Fruit fly (Drosophila melanogaster) whole organism, prepupa: ENCODE measurements around the gene RabX6.
A peak's percentile ranks its signal among the peaks of the same experiment; 100 is the strongest.

Experiments
- Blimp-1 ChIP-seq: fragments of 200-800 bp; sonication (Bioruptor generic); optimal IDR thresholded peaks from 3 replicates; lab custom pipeline; 2017; ENCODE audit warnings: missing biosample characterization, missing genetic modification characterization, mild to moderate bottlenecking, moderate library complexity, missing genetic modification reagents
- CG10631 ChIP-seq: fragments of 200-800 bp; sonication (Bioruptor generic); optimal IDR thresholded peaks from 2 replicates; lab custom pipeline; 2016; ENCODE audit warnings: missing biosample characterization, missing genetic modification characterization
- CG10669 ChIP-seq: fragments of 200-800 bp; sonication (Bioruptor generic); optimal IDR thresholded peaks from 3 replicates; lab custom pipeline; 2018; ENCODE audit warnings: missing biosample characterization, mild to moderate bottlenecking, missing genetic modification characterization, moderate library complexity
- CG1621 ChIP-seq: fragments of 200-800 bp; sonication (Bioruptor generic); optimal IDR thresholded peaks from 3 replicates; lab custom pipeline; 2018; ENCODE audit warnings: missing biosample characterization, mild to moderate bottlenecking, missing genetic modification characterization
- CG3032 ChIP-seq: fragments of 200-800 bp; optimal IDR thresholded peaks from 2 replicates; lab custom pipeline; 2019; ENCODE audit warnings: missing biosample characterization, mild to moderate bottlenecking, missing genetic modification characterization, moderate library complexity
- CG31627 ChIP-seq: fragments of 200-800 bp; sonication (Bioruptor generic); optimal IDR thresholded peaks from 3 replicates; lab custom pipeline; 2016; ENCODE audit warnings: missing biosample characterization, missing genetic modification characterization
- CG32006 ChIP-seq: fragments of 200-800 bp; sonication (Bioruptor generic); optimal IDR thresholded peaks from 3 replicates; lab custom pipeline; 2017; ENCODE audit warnings: missing biosample characterization, mild to moderate bottlenecking, missing genetic modification characterization
- CG34406 ChIP-seq: fragments of 200-800 bp; sonication (Bioruptor generic); optimal IDR thresholded peaks from 3 replicates; lab custom pipeline; 2016; ENCODE audit warnings: missing biosample characterization, missing genetic modification characterization
- CG3919 ChIP-seq: fragments of 200-800 bp; sonication (Bioruptor generic); optimal IDR thresholded peaks from 3 replicates; lab custom pipeline; 2016; ENCODE audit warnings: missing biosample characterization, missing genetic modification characterization
- CG4318 ChIP-seq: fragments of 200-800 bp; sonication (Bioruptor generic); optimal IDR thresholded peaks from 3 replicates; lab custom pipeline; 2017; ENCODE audit warnings: missing biosample characterization, mild to moderate bottlenecking, missing genetic modification characterization
- CG6163 ChIP-seq: fragments of 200-800 bp; sonication (Bioruptor generic); IDR thresholded peaks from 3 replicates; pipeline ENCODE4 v1.3.6; 2022; ENCODE audit warnings: missing biosample characterization, missing genetic modification characterization
- CG6276 ChIP-seq: fragments of 200-800 bp; sonication (Bioruptor generic); optimal IDR thresholded peaks from 2 replicates; lab custom pipeline; 2017; ENCODE audit warnings: missing biosample characterization, mild to moderate bottlenecking, missing genetic modification characterization
- CG6808 ChIP-seq: fragments of 200-800 bp; sonication (Bioruptor generic); optimal IDR thresholded peaks from 3 replicates; lab custom pipeline; 2017; ENCODE audit warnings: missing biosample characterization, missing genetic modification characterization, mild to moderate bottlenecking, moderate library complexity, missing genetic modification reagents
- CG7368 ChIP-seq: fragments of 200-800 bp; sonication (Bioruptor generic); optimal IDR thresholded peaks from 3 replicates; lab custom pipeline; 2016; ENCODE audit warnings: missing biosample characterization, missing genetic modification characterization
- CG8119 ChIP-seq: fragments of 200-800 bp; sonication (Bioruptor generic); IDR thresholded peaks from 3 replicates; pipeline ENCODE4 v1.3.6; 2022; ENCODE audit warnings: missing biosample characterization, missing genetic modification characterization
- CG8632 ChIP-seq: fragments of 200-800 bp; sonication (Bioruptor generic); optimal IDR thresholded peaks from 3 replicates; lab custom pipeline; 2016; ENCODE audit warnings: missing biosample characterization, missing genetic modification characterization
- CG9139 ChIP-seq: fragments of 200-800 bp; sonication (Bioruptor generic); optimal IDR thresholded peaks from 3 replicates; lab custom pipeline; 2017; ENCODE audit warnings: missing biosample characterization, mild to moderate bottlenecking, missing genetic modification characterization
- Eip75B ChIP-seq: fragments of 200-800 bp; sonication (Bioruptor generic); optimal IDR thresholded peaks from 3 replicates; lab custom pipeline; 2016; ENCODE audit warnings: missing biosample characterization, missing genetic modification characterization
- Eip78C ChIP-seq: fragments of 200-800 bp; sonication (Bioruptor generic); peaks from one replicate; lab custom pipeline; 2016; ENCODE audit warnings: missing biosample characterization, missing genetic modification characterization
- Ets21C ChIP-seq: fragments of 200-800 bp; sonication (Bioruptor generic); optimal IDR thresholded peaks from 3 replicates; lab custom pipeline; 2016; ENCODE audit warnings: missing biosample characterization, missing genetic modification characterization
- Ets96B ChIP-seq: fragments of 200-800 bp; optimal IDR thresholded peaks from 2 replicates; lab custom pipeline; 2019; ENCODE audit warnings: missing biosample characterization, mild to moderate bottlenecking, missing genetic modification characterization, moderate library complexity
- Hr39 ChIP-seq: fragments of 200-800 bp; sonication (Bioruptor generic); optimal IDR thresholded peaks from 2 replicates; lab custom pipeline; 2016; ENCODE audit warnings: missing biosample characterization, missing genetic modification characterization
- Hr4 ChIP-seq: fragments of 200-800 bp; sonication (Bioruptor generic); optimal IDR thresholded peaks from 3 replicates; lab custom pipeline; 2016; ENCODE audit warnings: missing biosample characterization, missing genetic modification characterization
- Met ChIP-seq: fragments of 200-800 bp; sonication (Bioruptor generic); optimal IDR thresholded peaks from 3 replicates; lab custom pipeline; 2016; ENCODE audit warnings: missing biosample characterization, missing genetic modification characterization
- OdsH ChIP-seq: fragments of 200-800 bp; sonication (Bioruptor generic); optimal IDR thresholded peaks from 3 replicates; lab custom pipeline; 2016; ENCODE audit warnings: missing biosample characterization, missing genetic modification characterization
- Sox102F ChIP-seq: fragments of 200-800 bp; sonication (Bioruptor generic); optimal IDR thresholded peaks from 2 replicates; lab custom pipeline; 2016; ENCODE audit warnings: missing biosample characterization, mild to moderate bottlenecking, missing genetic modification characterization
- Sox14 ChIP-seq: fragments of 200-800 bp; sonication (Bioruptor generic); optimal IDR thresholded peaks from 3 replicates; lab custom pipeline; 2016; ENCODE audit warnings: missing biosample characterization, missing genetic modification characterization
- achi ChIP-seq: fragments of 200-800 bp; sonication (Bioruptor generic); optimal IDR thresholded peaks from 3 replicates; lab custom pipeline; 2016; ENCODE audit warnings: missing biosample characterization, missing genetic modification characterization
- cyc ChIP-seq: fragments of 200-800 bp; sonication (Bioruptor generic); optimal IDR thresholded peaks from 3 replicates; lab custom pipeline; 2016; ENCODE audit warnings: missing biosample characterization, missing genetic modification characterization
- dac ChIP-seq: fragments of 200-800 bp; sonication (Bioruptor generic); optimal IDR thresholded peaks from 2 replicates; lab custom pipeline; 2017; ENCODE audit warnings: missing biosample characterization, mild to moderate bottlenecking, missing genetic modification characterization
- dsx ChIP-seq: fragments of 200-800 bp; optimal IDR thresholded peaks from 3 replicates; lab custom pipeline; 2019; ENCODE audit warnings: missing biosample characterization, mild to moderate bottlenecking, missing genetic modification characterization, moderate library complexity; ENCODE audit not compliant: poor library complexity, severe bottlenecking
- eg ChIP-seq: fragments of 200-800 bp; sonication (Bioruptor generic); IDR thresholded peaks from 3 replicates; pipeline ENCODE4 v1.3.6; 2022; ENCODE audit warnings: missing biosample characterization, missing genetic modification characterization
- esn ChIP-seq: fragments of 200-800 bp; sonication (Bioruptor generic); optimal IDR thresholded peaks from 2 replicates; lab custom pipeline; 2016; ENCODE audit warnings: missing biosample characterization, mild to moderate bottlenecking, missing genetic modification characterization, moderate library complexity
- fd59A ChIP-seq: fragments of 200-800 bp; sonication (Bioruptor generic); optimal IDR thresholded peaks from 2 replicates; lab custom pipeline; 2017; ENCODE audit warnings: missing biosample characterization, mild to moderate bottlenecking, missing genetic modification characterization, missing genetic modification reagents
- fkh ChIP-seq: fragments of 200-800 bp; sonication (Bioruptor generic); optimal IDR thresholded peaks from 3 replicates; lab custom pipeline; 2017; ENCODE audit warnings: missing biosample characterization, mild to moderate bottlenecking, missing genetic modification characterization, moderate library complexity
- lz ChIP-seq: fragments of 200-800 bp; sonication (Bioruptor generic); optimal IDR thresholded peaks from 3 replicates; lab custom pipeline; 2016; ENCODE audit warnings: missing biosample characterization, missing genetic modification characterization
- net ChIP-seq: fragments of 200-800 bp; sonication (Bioruptor generic); optimal IDR thresholded peaks from 3 replicates; lab custom pipeline; 2016; ENCODE audit warnings: missing biosample characterization, missing genetic modification characterization
- pdm3 ChIP-seq: fragments of 200-800 bp; sonication (Bioruptor generic); optimal IDR thresholded peaks from 3 replicates; lab custom pipeline; 2016; ENCODE audit warnings: missing biosample characterization, missing genetic modification characterization
- spab ChIP-seq: fragments of 200-800 bp; sonication (Bioruptor generic); optimal IDR thresholded peaks from 2 replicates; lab custom pipeline; 2017; ENCODE audit warnings: missing biosample characterization, mild to moderate bottlenecking, missing genetic modification characterization, missing genetic modification reagents
- ss ChIP-seq, 2 experiments: fragments of 200-800 bp; sonication (Bioruptor generic); optimal IDR thresholded peaks; 2 replicates in 1 of 2; 3 replicates in 1 of 2; lab custom pipeline; 2017 to 2018; ENCODE audit warnings: mild to moderate bottlenecking in 2 of 2, missing biosample characterization in 2 of 2, missing genetic modification characterization in 2 of 2, moderate library complexity in 1 of 2
- svp ChIP-seq: fragments of 200-800 bp; sonication (Bioruptor generic); peaks from one replicate; lab custom pipeline; 2016; ENCODE audit warnings: missing biosample characterization, missing genetic modification characterization
- topi ChIP-seq: fragments of 200-800 bp; sonication (Bioruptor generic); optimal IDR thresholded peaks from 3 replicates; lab custom pipeline; 2016; ENCODE audit warnings: missing biosample characterization, missing genetic modification characterization
- vri ChIP-seq: fragments of 200-800 bp; sonication (Bioruptor generic); optimal IDR thresholded peaks from 3 replicates; lab custom pipeline; 2016; ENCODE audit warnings: missing biosample characterization, mild to moderate bottlenecking, missing genetic modification characterization

Gene RabX6

DNA sequence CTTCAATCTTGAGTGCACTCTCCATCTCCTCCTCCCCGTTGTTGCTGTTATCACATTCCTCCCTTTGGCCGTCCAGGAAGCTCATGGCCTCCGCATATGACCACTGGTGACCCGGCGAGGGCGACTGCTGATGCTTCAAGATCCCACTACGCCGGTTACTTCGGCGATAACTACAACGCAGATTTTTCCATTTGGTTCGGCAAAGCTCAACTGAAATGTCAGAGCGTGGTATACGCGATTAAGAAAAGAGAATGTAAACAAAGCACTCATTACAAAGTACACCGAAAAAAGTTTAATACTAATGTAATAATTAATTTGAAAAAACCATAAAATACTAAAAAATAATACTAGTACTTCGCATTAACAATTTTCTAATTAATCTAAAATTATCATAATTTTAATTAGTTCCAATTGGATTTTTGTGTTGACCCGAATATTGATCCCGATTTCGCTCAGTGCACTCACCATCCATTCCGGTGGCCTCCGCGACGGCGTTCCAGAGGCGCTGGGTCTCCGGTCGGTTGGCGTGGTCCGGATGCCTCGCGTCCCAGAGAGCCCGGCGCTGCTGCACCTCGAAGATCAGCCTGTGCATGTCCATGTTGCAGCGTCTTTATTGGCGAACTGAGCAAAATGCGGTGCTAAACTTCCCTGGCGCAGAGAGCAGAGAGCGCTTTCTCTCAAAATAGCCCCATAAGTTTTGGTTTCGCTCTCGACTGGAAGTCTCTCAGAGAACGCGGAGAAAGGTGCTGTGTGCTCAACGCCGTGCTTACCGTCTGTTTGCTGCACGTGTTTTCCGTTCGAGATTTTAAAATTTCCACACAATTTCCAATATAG lies 48.4 kb downstream of the RabX6 start (continued):
- TF ChIP-seq achi (GFP tag; lab: Kevin White, UChicago) (peak; percentile 97), esn (GFP tag; lab: Kevin White, UChicago) (peak; percentile 96), CG6163 (GFP tag; lab: Robert Waterston, UW) (peak; percentile 98), svp (GFP tag; lab: Kevin White, UChicago) (peak; percentile 98), ss (GFP tag; optimal IDR thresholded peaks at IDR 0.05; lab: Kevin White, UChicago) (peak; percentile 96 to 97), Hr4 (peak; percentile 92), Blimp-1 (GFP tag; lab: Kevin White, UChicago) (peak; percentile 87), CG32006 (GFP tag; lab: Kevin White, UChicago) (peak; percentile 97), CG8632 (GFP tag; lab: Kevin White, UChicago) (peak; percentile 98), CG34406 (GFP tag; lab: Kevin White, UChicago) (peak; percentile 98)

DNA sequence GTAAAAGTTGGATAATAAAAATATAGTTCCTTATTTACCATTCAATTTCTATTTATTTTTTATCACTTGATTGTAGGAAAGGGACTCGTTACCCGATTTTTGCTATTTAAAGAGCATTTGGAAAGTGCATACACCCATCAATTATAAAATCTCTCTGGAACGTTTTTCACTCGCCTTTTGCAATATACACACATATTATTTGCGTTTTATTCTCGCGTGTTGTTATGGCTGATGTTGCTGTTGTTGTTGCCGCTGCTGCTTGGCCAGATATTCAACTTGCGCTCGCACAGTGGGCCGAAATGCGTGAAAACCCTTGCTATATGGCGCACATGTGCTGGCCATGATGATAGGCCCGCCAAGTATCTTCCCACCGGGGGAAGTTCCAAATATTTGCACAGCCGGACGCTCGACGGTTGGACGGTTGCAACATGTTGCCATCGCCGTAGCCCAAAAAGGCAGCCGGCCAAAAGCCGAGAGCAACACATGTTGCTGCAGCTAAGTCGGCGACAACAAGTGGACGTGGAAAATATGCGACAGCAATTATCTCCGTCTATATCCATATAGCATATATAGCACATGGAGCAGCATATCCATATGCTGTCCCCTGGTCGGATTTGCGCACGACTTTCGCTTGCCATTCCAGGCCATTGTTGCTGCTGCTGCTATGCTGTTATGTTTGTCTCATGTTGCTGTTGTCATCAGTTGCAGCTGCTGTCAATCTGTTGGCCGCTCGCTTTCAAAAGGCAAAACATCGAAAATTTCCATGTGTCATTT lies 49.2 kb downstream of the RabX6 start:
- TF ChIP-seq dsx (GFP tag; lab: Kevin White, UChicago) (no peak), Met (GFP tag; lab: Kevin White, UChicago) (peak; percentile 42), CG9139 (GFP tag; lab: Kevin White, UChicago) (no peak), CG10669 (GFP tag; lab: Kevin White, UChicago) (peak; percentile 27), Eip78C (GFP tag; lab: Kevin White, UChicago) (peak; percentile 87), eg (GFP tag; lab: Robert Waterston, UW) (peak; percentile 38; the same call in 2 of the 3 replicates), CG8119 (GFP tag; lab: Robert Waterston, UW) (no peak), lz (GFP tag; lab: Kevin White, UChicago) (peak; percentile 5), pdm3 (GFP tag; lab: Kevin White, UChicago) (peak; percentile 26), ss (GFP tag; optimal IDR thresholded peaks at IDR 0.05; lab: Kevin White, UChicago) (peak in 1 of 2 experiments; percentile 29), Eip75B (GFP tag; lab: Kevin White, UChicago) (no peak), Blimp-1 (GFP tag; lab: Kevin White, UChicago) (no peak), CG10631 (GFP tag; lab: Kevin White, UChicago) (peak; percentile 35), Sox102F (GFP tag; lab: Kevin White, UChicago) (peak; percentile 48), fkh (GFP tag; lab: Kevin White, UChicago) (peak; percentile 47), CG32006 (GFP tag; lab: Kevin White, UChicago) (peak; percentile 55), fd59A (GFP tag; lab: Kevin White, UChicago) (peak; percentile 13), CG1621 (tag; lab: Kevin White, UChicago) (peak; percentile 54), CG4318 (GFP tag; lab: Kevin White, UChicago) (peak; percentile 6), OdsH (no peak), achi (GFP tag; lab: Kevin White, UChicago) (no peak), CG3919 (GFP tag; lab: Kevin White, UChicago) (peak; percentile 38), topi (no peak), dac (GFP tag; lab: Kevin White, UChicago) (peak; percentile 18), CG7368 (GFP tag; lab: Kevin White, UChicago) (peak; percentile 31), Ets21C (GFP tag; lab: Kevin White, UChicago) (peak; percentile 23), CG6276 (GFP tag; lab: Kevin White, UChicago) (peak; percentile 33), Hr39 (GFP tag; lab: Kevin White, UChicago) (peak; percentile 32), spab (peak; percentile 19), Hr4 (peak; percentile 30), cyc (GFP tag; lab: Kevin White, UChicago) (no peak), CG3032 (peak; percentile 24), esn (GFP tag; lab: Kevin White, UChicago) (no peak), CG6808 (GFP tag; lab: Kevin White, UChicago) (no peak), CG6163 (GFP tag; lab: Robert Waterston, UW) (peak; percentile 63), CG31627 (GFP tag; lab: Kevin White, UChicago) (peak; percentile 24), Sox14 (GFP tag; lab: Kevin White, UChicago) (peak; percentile 12), Ets96B (peak; percentile 4), net (GFP tag; lab: Kevin White, UChicago) (peak; percentile 13), vri (peak; percentile 26), svp (GFP tag; lab: Kevin White, UChicago) (peak; percentile 82)
